Worm (Caenorhabditis elegans) whole organism, L3 larva: ENCODE results near the gene oac-46.

Source experiments
- ceh-9 ChIP-seq: sonication (generic microtip); optimal IDR thresholded peaks from 2 replicates; lab custom pipeline; 2018; ENCODE audit warnings: missing biosample characterization, missing genetic modification characterization
- fos-1 ChIP-seq: fragments of 150-350 bp; optimal IDR thresholded peaks from 2 replicates; lab custom pipeline; 2014; ENCODE audit warnings: missing biosample characterization, missing genetic modification characterization
- lin-15B ChIP-seq: fragments of 150-350 bp; optimal IDR thresholded peaks from 2 replicates; lab custom pipeline; 2014; ENCODE audit warnings: missing biosample characterization, missing genetic modification characterization
- nhr-67 ChIP-seq: fragments of 150-350 bp; optimal IDR thresholded peaks from 2 replicates; lab custom pipeline; 2014; ENCODE audit warnings: missing biosample characterization, missing genetic modification characterization
- pha-4 ChIP-seq: fragments of 150-350 bp; optimal IDR thresholded peaks from 2 replicates; lab custom pipeline; 2014; ENCODE audit warnings: missing biosample characterization, missing genetic modification reagents, missing genetic modification characterization
- unc-39 ChIP-seq: sonication (generic microtip); optimal IDR thresholded peaks from 4 replicates; lab custom pipeline; 2017; ENCODE audit warnings: missing biosample characterization, missing genetic modification characterization

DNA sequence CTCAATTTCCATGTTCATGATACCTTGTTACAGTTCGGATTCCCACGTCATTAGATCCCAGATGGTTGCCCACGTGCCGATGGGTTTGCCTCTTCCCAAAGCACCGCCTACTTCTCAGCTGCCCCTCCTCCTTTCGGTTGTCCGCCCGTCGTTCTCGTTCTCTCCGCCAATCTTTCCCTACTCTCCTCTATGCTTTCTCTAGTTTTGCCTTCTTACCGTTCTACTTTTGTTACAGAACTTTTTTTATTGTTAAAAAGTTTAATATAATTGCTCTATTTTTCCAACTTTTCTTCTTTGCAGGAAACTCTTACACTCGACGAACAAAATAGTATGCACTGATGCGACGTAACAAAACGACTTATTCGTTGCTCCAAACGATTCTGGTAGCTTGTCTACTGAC, 44.6 kb upstream of the oac-46 start, which contains the start of gene lat-1:
- TF ChIP-seq fos-1: no peak
- TF ChIP-seq pha-4: no peak
- no peak for TF ChIP-seq ceh-9 (tag; lab: Kevin White, UChicago)
- no peak for TF ChIP-seq nhr-67 (tag; lab: Kevin White, UChicago)
- TF ChIP-seq unc-39 (tag; lab: Kevin White, UChicago): no peak
- no peak for TF ChIP-seq lin-15B
